Worm (Caenorhabditis elegans) whole organism, L2 larva: ENCODE measurements around the gene cdh-10.

ENCODE experiments used
- ama-1 ChIP-seq: fragments of 150-350 bp; optimal IDR thresholded peaks from 2 replicates; lab custom pipeline; 2018; ENCODE audit warnings: inconsistent platforms
- elt-3 ChIP-seq: sonication (generic microtip); optimal IDR thresholded peaks from 2 replicates; lab custom pipeline; 2017; ENCODE audit warnings: missing biosample characterization, missing genetic modification characterization
- gmeb-1 ChIP-seq: fragments of 150-350 bp; optimal IDR thresholded peaks from 2 replicates; lab custom pipeline; 2014; ENCODE audit warnings: missing biosample characterization, missing genetic modification characterization

- TF ChIP-seq ama-1 (lab: Kevin White, UChicago) (no peak), gmeb-1 (peak; percentile 52), elt-3 (tag; lab: Kevin White, UChicago) (no peak)
Measured at ce11 chrIV:2390251-2390672, 72.9 kb downstream of the cdh-10 start.
